Worm (Caenorhabditis elegans): ENCODE data around the gene srt-54.

- TF ChIP-seq sptf-2 (GFP tag; optimal IDR thresholded peaks at IDR 0.05) (no peak), pbrm-1 (GFP tag; IDR thresholded peaks at IDR 0.05) (no peak)
Measured at ce11 chrII:163229-163628, 46.2 kb downstream of the srt-54 start.

All from whole organism, young adult.